Worm (Caenorhabditis elegans) whole organism, L1 larva: ENCODE data around the gene flp-32.
A peak's percentile ranks its signal among the peaks of the same experiment; 100 is the strongest.

Source experiments
- C16A3.4 ChIP-seq: fragments of 150-350 bp; optimal IDR thresholded peaks from 2 replicates; lab custom pipeline; 2014; ENCODE audit warnings: missing biosample characterization, missing genetic modification characterization
- ceh-63 ChIP-seq: fragments of 200-800 bp; sonication (Bioruptor generic); optimal IDR thresholded peaks from 2 replicates; lab custom pipeline; 2018; ENCODE audit warnings: mild to moderate bottlenecking, missing genetic modification characterization, missing compliant biosample characterization
- ceh-8 ChIP-seq: fragments of 200-800 bp; sonication (Bioruptor generic); optimal IDR thresholded peaks from 2 replicates; lab custom pipeline; 2018; ENCODE audit warnings: mild to moderate bottlenecking, missing genetic modification characterization, moderate library complexity, missing compliant biosample characterization
- ceh-82 ChIP-seq, 3 experiments: fragments of 150-350 bp in 1 of 3; sonication (generic microtip) in 2 of 3; optimal IDR thresholded peaks; 2 replicates each; lab custom pipeline; 2014 to 2017; ENCODE audit warnings: missing biosample characterization in 3 of 3, missing genetic modification characterization in 3 of 3
- ceh-88 ChIP-seq: fragments of 200-800 bp; sonication (Bioruptor generic); IDR thresholded peaks from 2 replicates; pipeline ENCODE4 v1.3.6; 2022; ENCODE audit warnings: missing genetic modification characterization, missing compliant biosample characterization
- ces-1 ChIP-seq: fragments of 150-350 bp; optimal IDR thresholded peaks from 2 replicates; lab custom pipeline; 2014; ENCODE audit warnings: missing biosample characterization, missing genetic modification reagents, missing genetic modification characterization
- dpl-1 ChIP-seq, 3 experiments: fragments of 150-350 bp in 2 of 3; sonication (generic microtip) in 1 of 3; optimal IDR thresholded peaks; 2 replicates each; lab custom pipeline; 2014 to 2017; ENCODE audit warnings: missing biosample characterization in 3 of 3, missing genetic modification characterization in 3 of 3, missing genetic modification reagents in 3 of 3
- dsc-1 ChIP-seq: sonication (generic microtip); optimal IDR thresholded peaks from 2 replicates; lab custom pipeline; 2016; ENCODE audit warnings: mild to moderate bottlenecking, missing genetic modification characterization, missing compliant biosample characterization
- efl-1 ChIP-seq, 4 experiments: fragments of 150-350 bp; optimal IDR thresholded peaks in 3 of 4; peaks in 1 of 4; 1 replicate in 1 of 4; 2 replicates in 3 of 4; lab custom pipeline; 2014; ENCODE audit warnings: missing biosample characterization in 2 of 4, missing genetic modification characterization in 2 of 4, missing genetic modification reagents in 2 of 4
- efl-3 ChIP-seq: fragments of 200-800 bp; sonication (Bioruptor generic); optimal IDR thresholded peaks from 2 replicates; lab custom pipeline; 2018; ENCODE audit warnings: mild to moderate bottlenecking, missing genetic modification characterization, missing compliant biosample characterization
- elt-2 ChIP-seq: sonication (generic microtip); optimal IDR thresholded peaks from 2 replicates; lab custom pipeline; 2016; ENCODE audit warnings: missing genetic modification characterization, mild to moderate bottlenecking, inconsistent platforms, missing compliant biosample characterization, missing genetic modification reagents
- fkh-10 ChIP-seq: sonication (generic microtip); optimal IDR thresholded peaks from 2 replicates; lab custom pipeline; 2017; ENCODE audit warnings: missing biosample characterization, missing genetic modification reagents, missing genetic modification characterization
- fkh-8 ChIP-seq: sonication (generic microtip); optimal IDR thresholded peaks from 2 replicates; lab custom pipeline; 2016; ENCODE audit warnings: mild to moderate bottlenecking, missing genetic modification characterization, missing compliant biosample characterization
- irx-1 ChIP-seq: sonication (generic microtip); optimal IDR thresholded peaks from 2 replicates; lab custom pipeline; 2016; ENCODE audit warnings: missing genetic modification characterization, missing compliant biosample characterization
- isw-1 ChIP-seq: fragments of 200-800 bp; sonication (Bioruptor generic); IDR thresholded peaks from 2 replicates; pipeline ENCODE4 v1.3.6; 2022; ENCODE audit warnings: missing genetic modification characterization, missing compliant biosample characterization
- jun-1 ChIP-seq: fragments of 150-350 bp; optimal IDR thresholded peaks from 2 replicates; lab custom pipeline; 2014; ENCODE audit warnings: missing biosample characterization, missing genetic modification reagents, missing genetic modification characterization
- lin-14 ChIP-seq: fragments of 200-800 bp; sonication (Bioruptor generic); optimal IDR thresholded peaks from 2 replicates; lab custom pipeline; 2018; ENCODE audit warnings: mild to moderate bottlenecking, missing genetic modification characterization, moderate library complexity, missing compliant biosample characterization
- lin-35 ChIP-seq, 2 experiments: fragments of 150-350 bp; optimal IDR thresholded peaks; 2 replicates each; lab custom pipeline; 2014; ENCODE audit warnings: missing biosample characterization in 2 of 2, missing genetic modification characterization in 2 of 2, missing genetic modification reagents in 2 of 2
- lir-3 ChIP-seq: sonication (generic microtip); optimal IDR thresholded peaks from 2 replicates; lab custom pipeline; 2016; ENCODE audit warnings: mild to moderate bottlenecking, missing genetic modification characterization, moderate library complexity, missing compliant biosample characterization; ENCODE audit not compliant: poor library complexity
- mep-1 ChIP-seq: fragments of 150-350 bp; optimal IDR thresholded peaks from 2 replicates; lab custom pipeline; 2014; ENCODE audit warnings: missing biosample characterization, missing genetic modification characterization
- nhr-20 ChIP-seq: sonication (generic microtip); optimal IDR thresholded peaks from 2 replicates; lab custom pipeline; 2016; ENCODE audit warnings: mild to moderate bottlenecking, missing genetic modification characterization, missing compliant biosample characterization
- nhr-28 ChIP-seq: fragments of 150-350 bp; optimal IDR thresholded peaks from 2 replicates; lab custom pipeline; 2014; ENCODE audit warnings: missing biosample characterization, missing genetic modification characterization
- nhr-47 ChIP-seq: sonication (generic microtip); optimal IDR thresholded peaks from 2 replicates; lab custom pipeline; 2016; ENCODE audit warnings: mild to moderate bottlenecking, missing genetic modification characterization, moderate library complexity, missing compliant biosample characterization
- nhr-71 ChIP-seq: sonication (generic microtip); optimal IDR thresholded peaks from 2 replicates; lab custom pipeline; 2016; ENCODE audit warnings: mild to moderate bottlenecking, missing genetic modification characterization, moderate library complexity, missing compliant biosample characterization
- pag-3 ChIP-seq: sonication (generic microtip); optimal IDR thresholded peaks from 2 replicates; lab custom pipeline; 2017; ENCODE audit warnings: missing genetic modification characterization, mild to moderate bottlenecking, missing compliant biosample characterization, antibody characterized with exemption, borderline replicate concordance; ENCODE audit not compliant: insufficient read depth
- snu-23 ChIP-seq: sonication (generic microtip); optimal IDR thresholded peaks from 2 replicates; lab custom pipeline; 2016; ENCODE audit warnings: missing genetic modification characterization, missing compliant biosample characterization
- sox-4 ChIP-seq: sonication (generic microtip); optimal IDR thresholded peaks from 2 replicates; lab custom pipeline; 2016; ENCODE audit warnings: missing genetic modification characterization, missing compliant biosample characterization
- sup-37 ChIP-seq: fragments of 200-800 bp; sonication (Bioruptor generic); optimal IDR thresholded peaks from 2 replicates; lab custom pipeline; 2018; ENCODE audit warnings: mild to moderate bottlenecking, missing genetic modification characterization, missing compliant biosample characterization
- swsn-7 ChIP-seq: sonication (generic microtip); optimal IDR thresholded peaks from 2 replicates; lab custom pipeline; 2016; ENCODE audit warnings: missing genetic modification characterization, missing compliant biosample characterization
- tbx-2 ChIP-seq: sonication (generic microtip); optimal IDR thresholded peaks from 2 replicates; lab custom pipeline; 2016; ENCODE audit warnings: missing genetic modification characterization, missing compliant biosample characterization
- tlp-1 ChIP-seq: fragments of 150-350 bp; optimal IDR thresholded peaks from 2 replicates; lab custom pipeline; 2014; ENCODE audit warnings: missing biosample characterization, missing genetic modification characterization
- unc-130 ChIP-seq: fragments of 150-350 bp; optimal IDR thresholded peaks from 2 replicates; lab custom pipeline; 2017; ENCODE audit warnings: missing biosample characterization, missing genetic modification characterization, inconsistent platforms
- unc-86 ChIP-seq: sonication (generic microtip); optimal IDR thresholded peaks from 2 replicates; lab custom pipeline; 2016; ENCODE audit warnings: missing genetic modification characterization, missing compliant biosample characterization
- zag-1 ChIP-seq: fragments of 150-350 bp; optimal IDR thresholded peaks from 2 replicates; lab custom pipeline; 2014; ENCODE audit warnings: missing biosample characterization, missing genetic modification characterization

The flp-32 gene

ce11 chrX:15395723-15396122 is 37.9 kb upstream of the flp-32 start:
- no peak for TF ChIP-seq irx-1 (tag; lab: Kevin White, UChicago)
- peak; percentile 16; the same call in 1 of the 2 replicates for TF ChIP-seq isw-1 (GFP tag; lab: Robert Waterston, UW)
- TF ChIP-seq lir-3 (tag; lab: Kevin White, UChicago) = no peak
- peak in 1 of 3 experiments; percentile 18 for TF ChIP-seq ceh-82 (tag; optimal IDR thresholded peaks at IDR 0.05; lab: Kevin White, UChicago)
- no peak for TF ChIP-seq efl-3
- TF ChIP-seq swsn-7 (tag; lab: Kevin White, UChicago) = peak; percentile 31
- no peak for TF ChIP-seq nhr-28 (tag; lab: Kevin White, UChicago)
- TF ChIP-seq snu-23 (GFP tag; lab: Kevin White, UChicago) = no peak
- TF ChIP-seq jun-1 (tag; lab: Kevin White, UChicago) = no peak
- TF ChIP-seq fkh-8 (tag; lab: Kevin White, UChicago) = no peak
- TF ChIP-seq ceh-8 = peak; percentile 46
- TF ChIP-seq pag-3 (tag; lab: Kevin White, UChicago) = no peak
- no peak for TF ChIP-seq sox-4 (tag; lab: Kevin White, UChicago)
- no peak for TF ChIP-seq lin-35 (GFP tag; optimal IDR thresholded peaks at IDR 0.05; lab: Kevin White, UChicago)
- TF ChIP-seq ceh-63 (GFP tag; lab: Kevin White, UChicago) = no peak
- no peak for TF ChIP-seq dsc-1 (tag; lab: Kevin White, UChicago)
- TF ChIP-seq tbx-2 (tag; lab: Kevin White, UChicago) = peak; percentile 4
- peak; percentile 93 for TF ChIP-seq lin-14 (GFP tag; lab: Kevin White, UChicago)
- peak; percentile 2 for TF ChIP-seq ces-1 (GFP tag; lab: Kevin White, UChicago)
- TF ChIP-seq sup-37 (GFP tag; lab: Kevin White, UChicago) = no peak
- peak; percentile 8 for TF ChIP-seq zag-1 (tag; lab: Kevin White, UChicago)
- peak; percentile 54 for TF ChIP-seq nhr-71 (tag; lab: Kevin White, UChicago)
- peak; percentile 45 for TF ChIP-seq nhr-47 (tag; lab: Kevin White, UChicago)
- no peak for TF ChIP-seq C16A3.4 (tag; lab: Kevin White, UChicago)
- peak; percentile 21 for TF ChIP-seq unc-86
- no peak for TF ChIP-seq unc-130 (tag; lab: Kevin White, UChicago)
- peak; percentile 7 for TF ChIP-seq nhr-20 (tag; lab: Kevin White, UChicago)
- TF ChIP-seq fkh-10 (GFP tag; lab: Kevin White, UChicago) = peak; percentile 83

- TF ChIP-seq sup-37 (GFP tag; lab: Kevin White, UChicago) (no peak), efl-1 (optimal IDR thresholded peaks at IDR 0.05; lab: Kevin White, UChicago) (no peak), efl-1 (GFP tag; optimal IDR thresholded peaks at IDR 0.05 in 1 of 2; lab: Kevin White, UChicago) (peak in 1 of 2 experiments; percentile 63)
Measured at ce11 chrX:15407631-15408030, 26.0 kb upstream of the flp-32 start, which contains the start of gene psa-3. TSS of gene psa-3 (plus strand) at chrX:15407931.

- no peak for TF ChIP-seq efl-1 (optimal IDR thresholded peaks at IDR 0.05; lab: Kevin White, UChicago)
- TF ChIP-seq efl-1 (GFP tag; optimal IDR thresholded peaks at IDR 0.05 in 1 of 2; lab: Kevin White, UChicago) = peak in 1 of 2 experiments; percentile 35
- no peak for TF ChIP-seq dpl-1 (GFP tag; optimal IDR thresholded peaks at IDR 0.05; lab: Kevin White, UChicago)
- peak; percentile 92 for TF ChIP-seq elt-2 (tag; lab: Kevin White, UChicago)
- TF ChIP-seq mep-1 = no peak
- peak; percentile 88 for TF ChIP-seq tlp-1 (tag; lab: Kevin White, UChicago)
Measured at ce11 chrX:15408577-15408976, 25.0 kb upstream of the flp-32 start.

ce11 chrX:15415226-15415625 is 18.4 kb upstream of the flp-32 start, which contains the start of gene pqn-36:
TSS of gene pqn-36 (minus strand) at chrX:15415493.
- no peak for TF ChIP-seq efl-1 (optimal IDR thresholded peaks at IDR 0.05; lab: Kevin White, UChicago)
- peak in 1 of 2 experiments; percentile 57 for TF ChIP-seq efl-1 (GFP tag; optimal IDR thresholded peaks at IDR 0.05 in 1 of 2; lab: Kevin White, UChicago)
- TF ChIP-seq ceh-88 (GFP tag; lab: Robert Waterston, UW) = no peak
